Worm (Caenorhabditis elegans) whole organism, young adult: ENCODE results near the gene C16A3.6.

Source experiments
- B0035.1 ChIP-seq: sonication (generic microtip); optimal IDR thresholded peaks from 2 replicates; lab custom pipeline; 2016; ENCODE audit warnings: missing genetic modification characterization, mild to moderate bottlenecking, missing compliant biosample characterization, missing genotype, missing genetic modification reagents
- B0261.1 ChIP-seq: sonication (generic microtip); optimal IDR thresholded peaks from 2 replicates; lab custom pipeline; 2016; ENCODE audit warnings: mild to moderate bottlenecking, missing genetic modification characterization, moderate library complexity, missing compliant biosample characterization
- C17E4.6 ChIP-seq: fragments of 200-800 bp; sonication (Bioruptor generic); IDR thresholded peaks from 2 replicates; pipeline ENCODE4 v1.3.6; 2022; ENCODE audit warnings: missing genetic modification reagents, missing genetic modification characterization, missing compliant biosample characterization
- F22D6.2 ChIP-seq: sonication (generic microtip); optimal IDR thresholded peaks from 2 replicates; lab custom pipeline; 2016; ENCODE audit warnings: mild to moderate bottlenecking, missing genetic modification characterization, missing compliant biosample characterization
- F33H1.4 ChIP-seq: fragments of 200-800 bp; sonication (Bioruptor generic); IDR thresholded peaks from 2 replicates; pipeline ENCODE4 v1.3.6; 2022; ENCODE audit warnings: missing genetic modification reagents, missing genetic modification characterization, missing compliant biosample characterization
- F39B2.1 ChIP-seq: fragments of 200-800 bp; sonication (Bioruptor generic); IDR thresholded peaks from 2 replicates; pipeline ENCODE4 v1.3.6; 2022; ENCODE audit warnings: missing genetic modification reagents, missing genetic modification characterization, missing compliant biosample characterization
- F52B5.7 ChIP-seq: sonication (generic microtip); optimal IDR thresholded peaks from 2 replicates; lab custom pipeline; 2016; ENCODE audit warnings: mild to moderate bottlenecking, missing genetic modification characterization, missing compliant biosample characterization
- K11D2.4 ChIP-seq: fragments of 200-800 bp; sonication (Bioruptor generic); IDR thresholded peaks from 2 replicates; pipeline ENCODE4 v1.3.6; 2022; ENCODE audit warnings: missing genetic modification reagents, missing genetic modification characterization, missing compliant biosample characterization
- T07F8.4 ChIP-seq: sonication (generic microtip); optimal IDR thresholded peaks from 2 replicates; lab custom pipeline; 2016; ENCODE audit warnings: mild to moderate bottlenecking, missing genetic modification characterization, moderate library complexity, missing compliant biosample characterization
- Y53G8AR.9 ChIP-seq: fragments of 200-800 bp; sonication (Bioruptor generic); conservative IDR thresholded peaks from 2 replicates; pipeline ENCODE4 v1.3.6; 2022; ENCODE audit warnings: missing genetic modification reagents, missing genetic modification characterization, missing compliant biosample characterization
- ZK185.1 ChIP-seq: sonication (generic microtip); optimal IDR thresholded peaks from 2 replicates; lab custom pipeline; 2016; ENCODE audit warnings: mild to moderate bottlenecking, missing genetic modification characterization, missing compliant biosample characterization; ENCODE audit not compliant: poor library complexity, severe bottlenecking
- aptf-2 ChIP-seq: fragments of 200-800 bp; sonication (Bioruptor generic); conservative IDR thresholded peaks from 2 replicates; pipeline ENCODE4 v1.3.6; 2022; ENCODE audit warnings: missing genetic modification reagents, missing genetic modification characterization, missing compliant biosample characterization
- atf-7 ChIP-seq: sonication (generic microtip); optimal IDR thresholded peaks from 2 replicates; lab custom pipeline; 2017; ENCODE audit warnings: mild to moderate bottlenecking, missing genetic modification characterization, missing compliant biosample characterization
- attf-5 ChIP-seq: fragments of 200-800 bp; sonication (Bioruptor generic); optimal IDR thresholded peaks from 2 replicates; lab custom pipeline; 2018; ENCODE audit warnings: mild to moderate bottlenecking, missing genetic modification characterization, missing compliant biosample characterization
- bed-2 ChIP-seq: fragments of 200-800 bp; sonication (Bioruptor generic); IDR thresholded peaks from 2 replicates; pipeline ENCODE4 v1.3.6; 2022; ENCODE audit warnings: missing genetic modification reagents, missing genetic modification characterization, missing compliant biosample characterization
- cebp-1 ChIP-seq, 2 experiments: fragments of 200-800 bp in 1 of 2; sonication (Bioruptor generic) in 1 of 2; sonication (generic microtip) in 1 of 2; IDR thresholded peaks in 1 of 2; optimal IDR thresholded peaks in 1 of 2; 2 replicates each; pipeline versions ENCODE4 v1.3.6 to Lab custom; 2017 to 2022; ENCODE audit warnings: missing compliant biosample characterization in 2 of 2, missing genetic modification characterization in 2 of 2, mild to moderate bottlenecking in 1 of 2, missing genetic modification reagents in 1 of 2, moderate library complexity in 1 of 2
- ceh-27 ChIP-seq: fragments of 200-800 bp; sonication (Bioruptor generic); optimal IDR thresholded peaks from 2 replicates; lab custom pipeline; 2018; ENCODE audit warnings: mild to moderate bottlenecking, missing genetic modification characterization, moderate library complexity, missing compliant biosample characterization
- ceh-58 ChIP-seq: fragments of 200-800 bp; sonication (Bioruptor generic); IDR thresholded peaks from 2 replicates; pipeline ENCODE4 v1.3.6; 2022; ENCODE audit warnings: missing genetic modification characterization, missing compliant biosample characterization
- dox-1 ChIP-seq: fragments of 200-800 bp; sonication (Bioruptor generic); IDR thresholded peaks from 2 replicates; pipeline ENCODE4 v1.3.6; 2022; ENCODE audit warnings: missing genetic modification reagents, missing genetic modification characterization, missing compliant biosample characterization
- efl-1 ChIP-seq: fragments of 150-350 bp; optimal IDR thresholded peaks from 2 replicates; lab custom pipeline; 2014; ENCODE audit warnings: missing biosample characterization, missing genetic modification reagents, missing genetic modification characterization
- egrh-3 ChIP-seq: fragments of 200-800 bp; sonication (Bioruptor generic); IDR thresholded peaks from 2 replicates; pipeline ENCODE4 v1.3.6; 2022; ENCODE audit warnings: missing genetic modification reagents, missing genetic modification characterization, missing compliant biosample characterization
- fkh-3 ChIP-seq: sonication (generic microtip); optimal IDR thresholded peaks from 2 replicates; lab custom pipeline; 2016; ENCODE audit warnings: mild to moderate bottlenecking, missing genetic modification characterization, missing compliant biosample characterization
- him-1 ChIP-seq: sonication (generic microtip); optimal IDR thresholded peaks from 2 replicates; lab custom pipeline; 2016; ENCODE audit warnings: missing genotype, missing genetic modification reagents, missing genetic modification characterization, missing compliant biosample characterization
- lag-1 ChIP-seq: fragments of 200-800 bp; sonication (Bioruptor generic); IDR thresholded peaks from 2 replicates; pipeline ENCODE4 v1.3.6; 2022; ENCODE audit warnings: missing genetic modification reagents, missing genetic modification characterization, missing compliant biosample characterization
- let-526 ChIP-seq: fragments of 200-800 bp; sonication (Bioruptor generic); IDR thresholded peaks from 2 replicates; pipeline ENCODE4 v1.3.6; 2022; ENCODE audit warnings: missing genetic modification reagents, missing genetic modification characterization, missing compliant biosample characterization
- let-607 ChIP-seq, 2 experiments: fragments of 200-800 bp in 1 of 2; sonication (Bioruptor generic) in 1 of 2; sonication (generic microtip) in 1 of 2; optimal IDR thresholded peaks; 2 replicates each; lab custom pipeline; 2016 to 2018; ENCODE audit warnings: mild to moderate bottlenecking in 2 of 2, missing compliant biosample characterization in 2 of 2, missing genetic modification characterization in 2 of 2, moderate library complexity in 2 of 2, missing genotype in 1 of 2
- lin-26 ChIP-seq: fragments of 200-800 bp; sonication (Bioruptor generic); IDR thresholded peaks from 2 replicates; pipeline ENCODE4 v1.3.6; 2022; ENCODE audit warnings: missing genetic modification reagents, missing genetic modification characterization, missing compliant biosample characterization
- lin-40 ChIP-seq: sonication (generic microtip); optimal IDR thresholded peaks from 2 replicates; lab custom pipeline; 2016; ENCODE audit warnings: missing genetic modification characterization, mild to moderate bottlenecking, missing compliant biosample characterization, missing genotype, missing genetic modification reagents
- lin-54 ChIP-seq: fragments of 200-800 bp; sonication (Bioruptor generic); optimal IDR thresholded peaks from 2 replicates; lab custom pipeline; 2018; ENCODE audit warnings: mild to moderate bottlenecking, missing genetic modification characterization, missing compliant biosample characterization
- madf-10 ChIP-seq: sonication (generic microtip); optimal IDR thresholded peaks from 2 replicates; lab custom pipeline; 2016; ENCODE audit warnings: mild to moderate bottlenecking, missing genetic modification characterization, missing compliant biosample characterization
- madf-8 ChIP-seq: fragments of 200-800 bp; sonication (Bioruptor generic); conservative IDR thresholded peaks from 2 replicates; pipeline ENCODE4 v1.3.6; 2022; ENCODE audit warnings: missing genetic modification reagents, missing genetic modification characterization, missing compliant biosample characterization
- mxl-1 ChIP-seq: sonication (generic microtip); optimal IDR thresholded peaks from 2 replicates; lab custom pipeline; 2016; ENCODE audit warnings: missing genetic modification characterization, missing compliant biosample characterization
- nfyb-1 ChIP-seq: fragments of 200-800 bp; sonication (Bioruptor generic); IDR thresholded peaks from 2 replicates; pipeline ENCODE4 v1.3.6; 2022; ENCODE audit warnings: missing genetic modification reagents, missing genetic modification characterization, missing compliant biosample characterization
- nhr-120 ChIP-seq: fragments of 200-800 bp; sonication (Bioruptor generic); IDR thresholded peaks from 2 replicates; pipeline ENCODE4 v1.3.6; 2022; ENCODE audit warnings: missing genetic modification characterization, missing compliant biosample characterization
- nhr-90 ChIP-seq: sonication (generic microtip); optimal IDR thresholded peaks from 2 replicates; lab custom pipeline; 2016; ENCODE audit warnings: missing genotype, mild to moderate bottlenecking, missing genetic modification characterization, missing compliant biosample characterization
- pbrm-1 ChIP-seq: fragments of 200-800 bp; sonication (Bioruptor generic); IDR thresholded peaks from 2 replicates; pipeline ENCODE4 v1.3.6; 2022; ENCODE audit warnings: missing genetic modification reagents, missing genetic modification characterization, missing compliant biosample characterization
- pha-4 ChIP-seq: fragments of 150-350 bp; sonication (generic microtip); optimal IDR thresholded peaks from 2 replicates; lab custom pipeline; 2014; ENCODE audit warnings: missing biosample characterization, missing genetic modification reagents, missing genetic modification characterization
- rpc-1 ChIP-seq, 2 experiments: fragments of 150-350 bp in 1 of 2; sonication (generic microtip) in 1 of 2; optimal IDR thresholded peaks; 2 replicates each; lab custom pipeline; 2014 to 2018; ENCODE audit warnings: missing biosample characterization in 1 of 2, missing genetic modification characterization in 1 of 2, missing genetic modification reagents in 1 of 2, missing genotype in 1 of 2
- sdz-38 ChIP-seq: sonication (generic microtip); optimal IDR thresholded peaks from 2 replicates; lab custom pipeline; 2016; ENCODE audit warnings: missing genotype, missing genetic modification characterization, missing compliant biosample characterization
- sea-2 ChIP-seq: fragments of 200-800 bp; sonication (Bioruptor generic); IDR thresholded peaks from 2 replicates; pipeline ENCODE4 v1.3.6; 2022; ENCODE audit warnings: missing genetic modification characterization, missing compliant biosample characterization
- tbx-9 ChIP-seq: sonication (generic microtip); optimal IDR thresholded peaks from 2 replicates; lab custom pipeline; 2016; ENCODE audit warnings: borderline replicate concordance, missing genetic modification characterization, inconsistent platforms, missing compliant biosample characterization
- tlf-1 ChIP-seq: fragments of 200-800 bp; sonication (Bioruptor generic); optimal IDR thresholded peaks from 2 replicates; lab custom pipeline; 2018; ENCODE audit warnings: mild to moderate bottlenecking, missing genetic modification characterization, missing compliant biosample characterization
- unc-62 ChIP-seq: fragments of 150-350 bp; optimal IDR thresholded peaks from 2 replicates; lab custom pipeline; 2014; ENCODE audit warnings: missing biosample characterization, missing genetic modification reagents, missing genetic modification characterization
- zim-3 ChIP-seq: sonication (generic microtip); optimal IDR thresholded peaks from 2 replicates; lab custom pipeline; 2017; ENCODE audit warnings: mild to moderate bottlenecking, missing genetic modification characterization, moderate library complexity, missing compliant biosample characterization
- ztf-18 ChIP-seq: sonication (generic microtip); optimal IDR thresholded peaks from 2 replicates; lab custom pipeline; 2016; ENCODE audit warnings: missing genotype, mild to moderate bottlenecking, missing genetic modification characterization, missing compliant biosample characterization
- ztf-22 ChIP-seq: fragments of 200-800 bp; sonication (Bioruptor generic); optimal IDR thresholded peaks from 2 replicates; lab custom pipeline; 2018; ENCODE audit warnings: mild to moderate bottlenecking, missing genetic modification characterization, moderate library complexity, missing compliant biosample characterization
- ztf-25 ChIP-seq: fragments of 200-800 bp; sonication (Bioruptor generic); IDR thresholded peaks from 2 replicates; pipeline ENCODE4 v1.3.6; 2022; ENCODE audit warnings: missing genetic modification reagents, missing genetic modification characterization, missing compliant biosample characterization
- ztf-3 ChIP-seq: fragments of 200-800 bp; sonication (Bioruptor generic); optimal IDR thresholded peaks from 2 replicates; lab custom pipeline; 2018; ENCODE audit warnings: mild to moderate bottlenecking, missing genetic modification characterization, missing compliant biosample characterization

Gene C16A3.6

ce11 chrIII:6344737-6345136 lies 34.3 kb upstream of the C16A3.6 start (continued):
- TF ChIP-seq Y53G8AR.9 (GFP tag; lab: Robert Waterston, UW) (0 out of 2 replicates have a peak, but pooled peaks have one; percentile 28), efl-1 (GFP tag; lab: Kevin White, UChicago) (peak; percentile 54), pha-4 (no peak), cebp-1 (GFP tag; IDR thresholded peaks at IDR 0.05; lab: Robert Waterston, UW) (no peak), cebp-1 (tag; optimal IDR thresholded peaks at IDR 0.05; lab: Kevin White, UChicago) (peak; percentile 74), aptf-2 (GFP tag; lab: Robert Waterston, UW) (no peak), him-1 (tag; lab: Kevin White, UChicago) (peak; percentile 26), pbrm-1 (peak; percentile 83), nfyb-1 (GFP tag; lab: Robert Waterston, UW) (0 out of 2 replicates have a peak, but pooled peaks have one; percentile 38), madf-10 (tag; lab: Kevin White, UChicago) (peak; percentile 37), lin-26 (GFP tag; lab: Robert Waterston, UW) (no peak), K11D2.4 (GFP tag; lab: Robert Waterston, UW) (no peak), nhr-90 (tag; lab: Kevin White, UChicago) (no peak), let-526 (GFP tag; lab: Robert Waterston, UW) (peak; percentile 61; the same call in 1 of the 2 replicates), lin-54 (GFP tag; lab: Kevin White, UChicago) (peak; percentile 70), lag-1 (GFP tag; lab: Robert Waterston, UW) (no peak), nhr-120 (GFP tag; lab: Robert Waterston, UW) (no peak), T07F8.4 (tag; lab: Kevin White, UChicago) (no peak), B0035.1 (tag; lab: Kevin White, UChicago) (no peak), attf-5 (GFP tag; lab: Kevin White, UChicago) (peak; percentile 76), sdz-38 (no peak), F39B2.1 (GFP tag; lab: Robert Waterston, UW) (no peak), bed-2 (no peak), zim-3 (tag; lab: Kevin White, UChicago) (no peak), tbx-9 (no peak), ztf-18 (peak; percentile 38), sea-2 (GFP tag; lab: Robert Waterston, UW) (no peak), ztf-3 (GFP tag; lab: Kevin White, UChicago) (no peak), tlf-1 (GFP tag; lab: Kevin White, UChicago) (peak; percentile 54), rpc-1 (optimal IDR thresholded peaks at IDR 0.05; lab: Kevin White, UChicago) (no peak), rpc-1 (tag; optimal IDR thresholded peaks at IDR 0.05; lab: Kevin White, UChicago) (no peak), ztf-22 (GFP tag; lab: Kevin White, UChicago) (no peak), ZK185.1 (tag; lab: Kevin White, UChicago) (peak; percentile 71), F52B5.7 (tag; lab: Kevin White, UChicago) (no peak), atf-7 (tag; lab: Kevin White, UChicago) (peak; percentile 12), B0261.1 (tag; lab: Kevin White, UChicago) (no peak), F22D6.2 (tag; lab: Kevin White, UChicago) (no peak), let-607 (tag; optimal IDR thresholded peaks at IDR 0.05; lab: Kevin White, UChicago) (peak in 1 of 2 experiments; percentile 11), ztf-25 (GFP tag; lab: Robert Waterston, UW) (no peak), mxl-1 (tag; lab: Kevin White, UChicago) (no peak), fkh-3 (tag; lab: Kevin White, UChicago) (no peak), C17E4.6 (GFP tag; lab: Robert Waterston, UW) (0 out of 2 replicates have a peak, but pooled peaks have one; percentile 8), madf-8 (GFP tag; lab: Robert Waterston, UW) (no peak; the same call in 1 of the 2 replicates), egrh-3 (GFP tag; lab: Robert Waterston, UW) (no peak), F33H1.4 (peak; percentile 61), ceh-58 (GFP tag; lab: Robert Waterston, UW) (no peak), dox-1 (GFP tag; lab: Robert Waterston, UW) (peak; percentile 84), ceh-27 (GFP tag; lab: Kevin White, UChicago) (peak; percentile 72), unc-62 (GFP tag; lab: Kevin White, UChicago) (no peak), lin-40 (tag; lab: Kevin White, UChicago) (peak; percentile 76)
